Worm (Caenorhabditis elegans) whole organism, late embryonic: Measurements from ENCODE around the gene clc-12.

Source experiments
- ama-1 ChIP-seq: fragments of 150-350 bp; optimal IDR thresholded peaks from 2 replicates; lab custom pipeline; 2014
- ceh-22 ChIP-seq: sonication (generic microtip); optimal IDR thresholded peaks from 2 replicates; lab custom pipeline; 2017; ENCODE audit warnings: missing biosample characterization, missing genetic modification characterization
- ceh-34 ChIP-seq: sonication (generic microtip); optimal IDR thresholded peaks from 2 replicates; lab custom pipeline; 2016; ENCODE audit warnings: mild to moderate bottlenecking, missing genetic modification characterization, missing compliant biosample characterization
- ceh-45 ChIP-seq: fragments of 200-800 bp; sonication (Bioruptor generic); IDR thresholded peaks from 2 replicates; pipeline ENCODE4 v1.3.6; 2022; ENCODE audit warnings: missing genetic modification reagents, missing genetic modification characterization, missing compliant biosample characterization
- ceh-48 ChIP-seq: sonication (generic microtip); optimal IDR thresholded peaks from 2 replicates; lab custom pipeline; 2016; ENCODE audit warnings: missing genetic modification characterization, inconsistent platforms, missing compliant biosample characterization
- ets-4 ChIP-seq: sonication (generic microtip); optimal IDR thresholded peaks from 2 replicates; lab custom pipeline; 2016; ENCODE audit warnings: missing genetic modification characterization, missing compliant biosample characterization
- hlh-30 ChIP-seq: sonication (generic microtip); optimal IDR thresholded peaks from 2 replicates; lab custom pipeline; 2017; ENCODE audit warnings: antibody characterized with exemption, missing genetic modification characterization, missing compliant biosample characterization; ENCODE audit not compliant: insufficient read depth
- pha-4 ChIP-seq: fragments of 150-350 bp; optimal IDR thresholded peaks from 2 replicates; lab custom pipeline; 2018; ENCODE audit warnings: missing biosample characterization, missing genetic modification reagents, missing genetic modification characterization
- sdc-2 ChIP-seq: sonication (generic microtip); optimal IDR thresholded peaks from 2 replicates; lab custom pipeline; 2016; ENCODE audit warnings: missing genotype, missing genetic modification characterization, missing compliant biosample characterization
- ttx-3 ChIP-seq: sonication (generic microtip); optimal IDR thresholded peaks from 2 replicates; lab custom pipeline; 2016; ENCODE audit warnings: missing genetic modification reagents, missing genetic modification characterization, missing compliant biosample characterization
- unc-42 ChIP-seq: sonication (generic microtip); optimal IDR thresholded peaks from 2 replicates; lab custom pipeline; 2016; ENCODE audit warnings: missing genotype, missing genetic modification characterization, missing compliant biosample characterization
- unc-55 ChIP-seq: sonication (generic microtip); optimal IDR thresholded peaks from 2 replicates; lab custom pipeline; 2017; ENCODE audit warnings: missing biosample characterization, missing genetic modification reagents, missing genetic modification characterization

DNA sequence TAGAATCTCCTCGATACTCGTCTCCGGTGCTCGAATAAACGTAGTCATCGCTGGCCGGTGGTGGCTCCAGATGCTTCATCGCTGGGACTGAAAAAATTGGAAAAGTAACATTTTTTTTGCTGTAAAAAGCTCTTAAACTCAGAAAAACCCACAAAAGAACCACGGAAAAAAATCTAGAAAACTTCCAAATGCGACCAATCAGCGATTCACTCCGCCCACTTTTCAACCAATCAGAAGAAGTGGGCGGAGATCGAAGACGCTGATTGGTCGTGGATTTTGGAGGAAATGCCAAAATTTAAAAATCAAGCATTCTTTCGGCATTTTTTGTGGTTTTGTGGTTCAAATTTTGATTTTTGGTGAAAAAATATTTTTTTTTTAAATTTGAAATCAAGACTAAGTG lies 50.2 kb downstream of the clc-12 start:
- TF ChIP-seq ceh-22 (no peak), ets-4 (tag; lab: Kevin White, UChicago) (no peak), hlh-30 (tag; lab: Kevin White, UChicago) (no peak), sdc-2 (tag; lab: Kevin White, UChicago) (no peak), ceh-48 (tag; lab: Kevin White, UChicago) (no peak), unc-55 (GFP tag; lab: Kevin White, UChicago) (no peak), ceh-45 (GFP tag; lab: Robert Waterston, UW) (no peak), ceh-34 (tag; lab: Kevin White, UChicago) (no peak), unc-42 (no peak), ttx-3 (tag; lab: Kevin White, UChicago) (no peak), ama-1 (lab: Kevin White, UChicago) (no peak), pha-4 (tag; lab: Kevin White, UChicago) (no peak)
